Worm (Caenorhabditis elegans): ENCODE measurements around the gene F20D1.3.

DNA sequence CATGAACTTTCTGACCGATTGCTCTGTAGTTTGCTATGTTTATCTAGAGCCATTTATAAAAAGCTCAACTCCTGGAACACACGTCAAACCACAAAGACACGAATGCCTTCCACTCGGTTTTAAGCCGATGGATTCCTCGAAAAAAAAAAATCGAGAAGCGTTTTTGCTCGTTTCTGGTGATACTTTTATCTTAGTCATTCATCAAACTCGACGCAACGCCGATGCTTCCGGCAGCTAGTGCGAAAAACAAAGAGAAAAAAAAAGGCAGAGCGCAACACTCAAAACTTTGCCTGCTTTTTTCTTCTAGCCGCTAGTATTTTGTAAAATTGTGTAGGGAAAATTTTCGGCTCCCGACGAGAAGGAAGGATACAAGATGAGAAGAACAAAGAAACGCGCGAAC is 51.6 kb downstream of the F20D1.3 start:
- no peak for TF ChIP-seq snpc-4 (tag; optimal IDR thresholded peaks at IDR 0.05)
- no peak for TF ChIP-seq unc-39 (tag; optimal IDR thresholded peaks at IDR 0.05)
- TF ChIP-seq ces-1 (GFP tag; optimal IDR thresholded peaks at IDR 0.05), result no peak
- no peak for TF ChIP-seq drap-1 (GFP tag; optimal IDR thresholded peaks at IDR 0.05)
- TF ChIP-seq nhr-237 (tag; optimal IDR thresholded peaks at IDR 0.05), result no peak
- no peak for TF ChIP-seq unc-62 (GFP tag; optimal IDR thresholded peaks at IDR 0.05)
- TF ChIP-seq bed-3 (GFP tag; optimal IDR thresholded peaks at IDR 0.05), result no peak
- TF ChIP-seq blmp-1 (tag; optimal IDR thresholded peaks at IDR 0.05), result no peak

All from whole organism, mixed stage, embryonic.